Worm (Caenorhabditis elegans) whole organism, mixed stage, embryonic: ENCODE results near the gene C03H5.6.

Source experiments
- nhr-2 ChIP-seq: fragments of 150-350 bp; optimal IDR thresholded peaks from 2 replicates; lab custom pipeline; 2014; ENCODE audit warnings: missing biosample characterization, missing genetic modification characterization
- nhr-237 ChIP-seq: fragments of 150-350 bp; optimal IDR thresholded peaks from 2 replicates; lab custom pipeline; 2014; ENCODE audit warnings: missing biosample characterization, missing genetic modification characterization
- nhr-28 ChIP-seq: fragments of 150-350 bp; optimal IDR thresholded peaks from 2 replicates; lab custom pipeline; 2014; ENCODE audit warnings: missing biosample characterization, missing genetic modification characterization

ce11 chrII:378351-378750 lies 20.9 kb downstream of the C03H5.6 start, which contains the start of gene C03H5.9:
- TF ChIP-seq nhr-237 (no peak), nhr-28 (no peak), nhr-2 (tag; lab: Kevin White, UChicago) (no peak)
